Fruit fly (Drosophila melanogaster) whole organism, prepupa: Measurements from ENCODE around the gene CG18788.

Experiments
- Blimp-1 ChIP-seq: fragments of 200-800 bp; sonication (Bioruptor generic); optimal IDR thresholded peaks from 3 replicates; lab custom pipeline; 2017; ENCODE audit warnings: missing biosample characterization, missing genetic modification characterization, mild to moderate bottlenecking, moderate library complexity, missing genetic modification reagents
- CG10631 ChIP-seq: fragments of 200-800 bp; sonication (Bioruptor generic); optimal IDR thresholded peaks from 2 replicates; lab custom pipeline; 2016; ENCODE audit warnings: missing biosample characterization, missing genetic modification characterization
- CG11294 ChIP-seq: fragments of 200-800 bp; sonication (Bioruptor generic); IDR thresholded peaks from 2 replicates; pipeline ENCODE4 v1.3.6; 2022; ENCODE audit warnings: missing biosample characterization, missing genetic modification characterization
- CG11762 ChIP-seq: fragments of 200-800 bp; sonication (Bioruptor generic); optimal IDR thresholded peaks from 3 replicates; lab custom pipeline; 2016; ENCODE audit warnings: missing biosample characterization, missing genetic modification characterization; ENCODE audit not compliant: insufficient read depth
- CG11902 ChIP-seq: fragments of 200-800 bp; sonication (Bioruptor generic); optimal IDR thresholded peaks from 3 replicates; lab custom pipeline; 2016; ENCODE audit warnings: missing biosample characterization, missing genetic modification characterization
- CG15336 ChIP-seq: fragments of 200-800 bp; sonication (Bioruptor generic); IDR thresholded peaks from 2 replicates; pipeline ENCODE4 v1.3.6; 2022; ENCODE audit warnings: missing biosample characterization, missing genetic modification characterization
- CG1621 ChIP-seq: fragments of 200-800 bp; sonication (Bioruptor generic); optimal IDR thresholded peaks from 3 replicates; lab custom pipeline; 2018; ENCODE audit warnings: missing biosample characterization, mild to moderate bottlenecking, missing genetic modification characterization
- CG16779 ChIP-seq: fragments of 200-800 bp; sonication (Bioruptor generic); optimal IDR thresholded peaks from 3 replicates; lab custom pipeline; 2017; ENCODE audit warnings: missing biosample characterization, mild to moderate bottlenecking, missing genetic modification characterization
- CG3032 ChIP-seq: fragments of 200-800 bp; optimal IDR thresholded peaks from 2 replicates; lab custom pipeline; 2019; ENCODE audit warnings: missing biosample characterization, mild to moderate bottlenecking, missing genetic modification characterization, moderate library complexity
- CG31627 ChIP-seq: fragments of 200-800 bp; sonication (Bioruptor generic); optimal IDR thresholded peaks from 3 replicates; lab custom pipeline; 2016; ENCODE audit warnings: missing biosample characterization, missing genetic modification characterization
- CG32006 ChIP-seq: fragments of 200-800 bp; sonication (Bioruptor generic); optimal IDR thresholded peaks from 3 replicates; lab custom pipeline; 2017; ENCODE audit warnings: missing biosample characterization, mild to moderate bottlenecking, missing genetic modification characterization
- CG34406 ChIP-seq: fragments of 200-800 bp; sonication (Bioruptor generic); optimal IDR thresholded peaks from 3 replicates; lab custom pipeline; 2016; ENCODE audit warnings: missing biosample characterization, missing genetic modification characterization
- CG3919 ChIP-seq: fragments of 200-800 bp; sonication (Bioruptor generic); optimal IDR thresholded peaks from 3 replicates; lab custom pipeline; 2016; ENCODE audit warnings: missing biosample characterization, missing genetic modification characterization
- CG6163 ChIP-seq: fragments of 200-800 bp; sonication (Bioruptor generic); IDR thresholded peaks from 3 replicates; pipeline ENCODE4 v1.3.6; 2022; ENCODE audit warnings: missing biosample characterization, missing genetic modification characterization
- CG6276 ChIP-seq: fragments of 200-800 bp; sonication (Bioruptor generic); optimal IDR thresholded peaks from 2 replicates; lab custom pipeline; 2017; ENCODE audit warnings: missing biosample characterization, mild to moderate bottlenecking, missing genetic modification characterization
- CG6792 ChIP-seq: fragments of 200-800 bp; sonication (Bioruptor generic); optimal IDR thresholded peaks from 3 replicates; lab custom pipeline; 2016; ENCODE audit warnings: missing biosample characterization, missing genetic modification characterization
- CG6808 ChIP-seq: fragments of 200-800 bp; sonication (Bioruptor generic); optimal IDR thresholded peaks from 3 replicates; lab custom pipeline; 2017; ENCODE audit warnings: missing biosample characterization, missing genetic modification characterization, mild to moderate bottlenecking, moderate library complexity, missing genetic modification reagents
- CG6854 ChIP-seq: fragments of 200-800 bp; sonication (Bioruptor generic); optimal IDR thresholded peaks from 2 replicates; lab custom pipeline; 2017; ENCODE audit warnings: missing biosample characterization, mild to moderate bottlenecking, missing genetic modification characterization
- CG8119 ChIP-seq: fragments of 200-800 bp; sonication (Bioruptor generic); IDR thresholded peaks from 3 replicates; pipeline ENCODE4 v1.3.6; 2022; ENCODE audit warnings: missing biosample characterization, missing genetic modification characterization
- CG8632 ChIP-seq: fragments of 200-800 bp; sonication (Bioruptor generic); optimal IDR thresholded peaks from 3 replicates; lab custom pipeline; 2016; ENCODE audit warnings: missing biosample characterization, missing genetic modification characterization
- CG9139 ChIP-seq: fragments of 200-800 bp; sonication (Bioruptor generic); optimal IDR thresholded peaks from 3 replicates; lab custom pipeline; 2017; ENCODE audit warnings: missing biosample characterization, mild to moderate bottlenecking, missing genetic modification characterization
- Eip75B ChIP-seq: fragments of 200-800 bp; sonication (Bioruptor generic); optimal IDR thresholded peaks from 3 replicates; lab custom pipeline; 2016; ENCODE audit warnings: missing biosample characterization, missing genetic modification characterization
- Eip78C ChIP-seq: fragments of 200-800 bp; sonication (Bioruptor generic); peaks from one replicate; lab custom pipeline; 2016; ENCODE audit warnings: missing biosample characterization, missing genetic modification characterization
- Eip93F ChIP-seq: fragments of 200-800 bp; sonication (Bioruptor generic); optimal IDR thresholded peaks from 2 replicates; lab custom pipeline; 2016; ENCODE audit warnings: missing biosample characterization, mild to moderate bottlenecking, missing genetic modification characterization
- Ets96B ChIP-seq: fragments of 200-800 bp; optimal IDR thresholded peaks from 2 replicates; lab custom pipeline; 2019; ENCODE audit warnings: missing biosample characterization, mild to moderate bottlenecking, missing genetic modification characterization, moderate library complexity
- Gug ChIP-seq: fragments of 200-800 bp; sonication (Bioruptor generic); IDR thresholded peaks from 2 replicates; pipeline ENCODE4 v1.3.6; 2022; ENCODE audit warnings: missing biosample characterization, missing genetic modification characterization
- Hr39 ChIP-seq: fragments of 200-800 bp; sonication (Bioruptor generic); optimal IDR thresholded peaks from 2 replicates; lab custom pipeline; 2016; ENCODE audit warnings: missing biosample characterization, missing genetic modification characterization
- Met ChIP-seq: fragments of 200-800 bp; sonication (Bioruptor generic); optimal IDR thresholded peaks from 3 replicates; lab custom pipeline; 2016; ENCODE audit warnings: missing biosample characterization, missing genetic modification characterization
- Smox ChIP-seq: fragments of 200-800 bp; sonication (Bioruptor generic); optimal IDR thresholded peaks from 3 replicates; lab custom pipeline; 2016; ENCODE audit warnings: missing biosample characterization, missing genetic modification characterization
- Sox102F ChIP-seq: fragments of 200-800 bp; sonication (Bioruptor generic); optimal IDR thresholded peaks from 2 replicates; lab custom pipeline; 2016; ENCODE audit warnings: missing biosample characterization, mild to moderate bottlenecking, missing genetic modification characterization
- Sox14 ChIP-seq: fragments of 200-800 bp; sonication (Bioruptor generic); optimal IDR thresholded peaks from 3 replicates; lab custom pipeline; 2016; ENCODE audit warnings: missing biosample characterization, missing genetic modification characterization
- cyc ChIP-seq: fragments of 200-800 bp; sonication (Bioruptor generic); optimal IDR thresholded peaks from 3 replicates; lab custom pipeline; 2016; ENCODE audit warnings: missing biosample characterization, missing genetic modification characterization
- dac ChIP-seq: fragments of 200-800 bp; sonication (Bioruptor generic); optimal IDR thresholded peaks from 2 replicates; lab custom pipeline; 2017; ENCODE audit warnings: missing biosample characterization, mild to moderate bottlenecking, missing genetic modification characterization
- dsx ChIP-seq: fragments of 200-800 bp; optimal IDR thresholded peaks from 3 replicates; lab custom pipeline; 2019; ENCODE audit warnings: missing biosample characterization, mild to moderate bottlenecking, missing genetic modification characterization, moderate library complexity; ENCODE audit not compliant: poor library complexity, severe bottlenecking
- eg ChIP-seq: fragments of 200-800 bp; sonication (Bioruptor generic); IDR thresholded peaks from 3 replicates; pipeline ENCODE4 v1.3.6; 2022; ENCODE audit warnings: missing biosample characterization, missing genetic modification characterization
- esn ChIP-seq: fragments of 200-800 bp; sonication (Bioruptor generic); optimal IDR thresholded peaks from 2 replicates; lab custom pipeline; 2016; ENCODE audit warnings: missing biosample characterization, mild to moderate bottlenecking, missing genetic modification characterization, moderate library complexity
- fd59A ChIP-seq: fragments of 200-800 bp; sonication (Bioruptor generic); optimal IDR thresholded peaks from 2 replicates; lab custom pipeline; 2017; ENCODE audit warnings: missing biosample characterization, mild to moderate bottlenecking, missing genetic modification characterization, missing genetic modification reagents
- lz ChIP-seq: fragments of 200-800 bp; sonication (Bioruptor generic); optimal IDR thresholded peaks from 3 replicates; lab custom pipeline; 2016; ENCODE audit warnings: missing biosample characterization, missing genetic modification characterization
- net ChIP-seq: fragments of 200-800 bp; sonication (Bioruptor generic); optimal IDR thresholded peaks from 3 replicates; lab custom pipeline; 2016; ENCODE audit warnings: missing biosample characterization, missing genetic modification characterization
- pdm3 ChIP-seq: fragments of 200-800 bp; sonication (Bioruptor generic); optimal IDR thresholded peaks from 3 replicates; lab custom pipeline; 2016; ENCODE audit warnings: missing biosample characterization, missing genetic modification characterization
- spab ChIP-seq: fragments of 200-800 bp; sonication (Bioruptor generic); optimal IDR thresholded peaks from 2 replicates; lab custom pipeline; 2017; ENCODE audit warnings: missing biosample characterization, mild to moderate bottlenecking, missing genetic modification characterization, missing genetic modification reagents
- ss ChIP-seq, 2 experiments: fragments of 200-800 bp; sonication (Bioruptor generic); optimal IDR thresholded peaks; 2 replicates in 1 of 2; 3 replicates in 1 of 2; lab custom pipeline; 2017 to 2018; ENCODE audit warnings: mild to moderate bottlenecking in 2 of 2, missing biosample characterization in 2 of 2, missing genetic modification characterization in 2 of 2, moderate library complexity in 1 of 2

Gene CG18788

dm6 chr2L:12010877-12011666, 22.9 kb upstream of the CG18788 start (continued):
- TF ChIP-seq cyc (peak; percentile 84), Hr39 (GFP tag; lab: Kevin White, UChicago) (peak; percentile 80), eg (GFP tag; lab: Robert Waterston, UW) (no peak), CG11294 (GFP tag; lab: Robert Waterston, UW) (no peak), CG6808 (GFP tag; lab: Kevin White, UChicago) (peak; percentile 96), Sox14 (GFP tag; lab: Kevin White, UChicago) (peak; percentile 90), Smox (peak; percentile 90), CG9139 (GFP tag; lab: Kevin White, UChicago) (peak; percentile 79), Eip75B (GFP tag; lab: Kevin White, UChicago) (peak; percentile 84), CG11902 (GFP tag; lab: Kevin White, UChicago) (peak; percentile 87), CG6854 (GFP tag; lab: Kevin White, UChicago) (peak; percentile 86), dac (GFP tag; lab: Kevin White, UChicago) (peak; percentile 78), Eip93F (no peak), pdm3 (GFP tag; lab: Kevin White, UChicago) (peak; percentile 89), CG6276 (GFP tag; lab: Kevin White, UChicago) (peak; percentile 95), CG34406 (GFP tag; lab: Kevin White, UChicago) (peak; percentile 91), CG6163 (GFP tag; lab: Robert Waterston, UW) (no peak), ss (GFP tag; optimal IDR thresholded peaks at IDR 0.05; lab: Kevin White, UChicago) (peak; percentile 88 to 94), dsx (GFP tag; lab: Kevin White, UChicago) (no peak), CG6792 (GFP tag; lab: Kevin White, UChicago) (peak; percentile 87), CG16779 (tag; lab: Kevin White, UChicago) (peak; percentile 93), CG10631 (GFP tag; lab: Kevin White, UChicago) (peak; percentile 91), spab (peak; percentile 90), CG8119 (no peak), Gug (GFP tag; lab: Robert Waterston, UW) (no peak), fd59A (GFP tag; lab: Kevin White, UChicago) (peak; percentile 88), CG8632 (GFP tag; lab: Kevin White, UChicago) (peak; percentile 92)

dm6 chr2L:12011682-12012655, 22.0 kb upstream of the CG18788 start:
- peak; percentile 41 for TF ChIP-seq fd59A (GFP tag; lab: Kevin White, UChicago)
- TF ChIP-seq Gug (GFP tag; lab: Robert Waterston, UW) = no peak
- peak; percentile 56 for TF ChIP-seq CG9139 (GFP tag; lab: Kevin White, UChicago)
- TF ChIP-seq lz (GFP tag; lab: Kevin White, UChicago) = peak; percentile 82
- TF ChIP-seq Ets96B = peak; percentile 54
- TF ChIP-seq CG6854 (GFP tag; lab: Kevin White, UChicago) = peak; percentile 90
- TF ChIP-seq Met (GFP tag; lab: Kevin White, UChicago) = peak; percentile 85
- TF ChIP-seq CG8119 = no peak
- peak; percentile 83 for TF ChIP-seq Sox102F (GFP tag; lab: Kevin White, UChicago)
- TF ChIP-seq spab = peak; percentile 68
- peak; percentile 73 for TF ChIP-seq Smox
- TF ChIP-seq Blimp-1 (GFP tag; lab: Kevin White, UChicago) = peak; percentile 74
- no peak for TF ChIP-seq CG15336 (GFP tag; lab: Robert Waterston, UW)
- TF ChIP-seq cyc = peak; percentile 87
- TF ChIP-seq CG3032 (tag; lab: Kevin White, UChicago) = peak; percentile 72
- TF ChIP-seq dsx (GFP tag; lab: Kevin White, UChicago) = peak; percentile 92
- peak; percentile 82 for TF ChIP-seq CG1621 (tag; lab: Kevin White, UChicago)
- peak; percentile 82 for TF ChIP-seq esn
- peak; percentile 69 for TF ChIP-seq CG6808 (GFP tag; lab: Kevin White, UChicago)
- peak; percentile 71 for TF ChIP-seq Sox14 (GFP tag; lab: Kevin White, UChicago)
- TF ChIP-seq CG16779 (tag; lab: Kevin White, UChicago) = peak; percentile 53
- TF ChIP-seq CG31627 (GFP tag; lab: Kevin White, UChicago) = peak; percentile 73
- TF ChIP-seq CG34406 (GFP tag; lab: Kevin White, UChicago) = peak; percentile 29
- no peak for TF ChIP-seq CG11294 (GFP tag; lab: Robert Waterston, UW)
- TF ChIP-seq CG11762 (GFP tag; lab: Kevin White, UChicago) = peak; percentile 21
- TF ChIP-seq Eip93F = no peak
- TF ChIP-seq CG32006 (GFP tag; lab: Kevin White, UChicago) = peak; percentile 5
- peak; percentile 89 for TF ChIP-seq net (GFP tag; lab: Kevin White, UChicago)
- TF ChIP-seq eg (GFP tag; lab: Robert Waterston, UW) = no peak
- TF ChIP-seq Eip78C (GFP tag; lab: Kevin White, UChicago) = peak; percentile 86
- peak; percentile 84 for TF ChIP-seq CG3919 (GFP tag; lab: Kevin White, UChicago)
